Worm (Caenorhabditis elegans) whole organism, L1 larva: ENCODE results near the gene ufd-1.

Experiments
- C04F5.9 ChIP-seq: sonication (generic microtip); optimal IDR thresholded peaks from 2 replicates; lab custom pipeline; 2016; ENCODE audit warnings: missing genetic modification characterization, missing compliant biosample characterization
- C34B4.2 ChIP-seq: sonication (generic microtip); optimal IDR thresholded peaks from 2 replicates; lab custom pipeline; 2017; ENCODE audit warnings: mild to moderate bottlenecking, missing genetic modification characterization, missing compliant biosample characterization
- Y116A8C.19 ChIP-seq: sonication (generic microtip); optimal IDR thresholded peaks from 2 replicates; lab custom pipeline; 2016; ENCODE audit warnings: missing compliant biosample characterization, missing genetic modification characterization, borderline replicate concordance
- alr-1 ChIP-seq: fragments of 200-800 bp; sonication (Bioruptor generic); optimal IDR thresholded peaks from 2 replicates; lab custom pipeline; 2018; ENCODE audit warnings: borderline replicate concordance, mild to moderate bottlenecking, missing genetic modification characterization, missing compliant biosample characterization
- aly-2 ChIP-seq: fragments of 150-350 bp; optimal IDR thresholded peaks from 2 replicates; lab custom pipeline; 2014; ENCODE audit warnings: missing biosample characterization, missing genetic modification characterization
- ama-1 ChIP-seq: fragments of 150-350 bp; optimal IDR thresholded peaks from 2 replicates; lab custom pipeline; 2014
- blmp-1 ChIP-seq: fragments of 150-350 bp; optimal IDR thresholded peaks from 2 replicates; lab custom pipeline; 2014; ENCODE audit warnings: missing biosample characterization, missing genetic modification characterization
- ceh-82 ChIP-seq, 3 experiments: fragments of 150-350 bp in 1 of 3; sonication (generic microtip) in 2 of 3; optimal IDR thresholded peaks; 2 replicates each; lab custom pipeline; 2014 to 2017; ENCODE audit warnings: missing biosample characterization in 3 of 3, missing genetic modification characterization in 3 of 3
- ceh-88 ChIP-seq: fragments of 200-800 bp; sonication (Bioruptor generic); IDR thresholded peaks from 2 replicates; pipeline ENCODE4 v1.3.6; 2022; ENCODE audit warnings: missing genetic modification characterization, missing compliant biosample characterization
- ceh-90 ChIP-seq: sonication (generic microtip); optimal IDR thresholded peaks from 2 replicates; lab custom pipeline; 2016; ENCODE audit warnings: missing genetic modification characterization, missing compliant biosample characterization
- ces-1 ChIP-seq: fragments of 150-350 bp; optimal IDR thresholded peaks from 2 replicates; lab custom pipeline; 2014; ENCODE audit warnings: missing biosample characterization, missing genetic modification reagents, missing genetic modification characterization
- dpl-1 ChIP-seq, 3 experiments: fragments of 150-350 bp in 2 of 3; sonication (generic microtip) in 1 of 3; optimal IDR thresholded peaks; 2 replicates each; lab custom pipeline; 2014 to 2017; ENCODE audit warnings: missing biosample characterization in 3 of 3, missing genetic modification characterization in 3 of 3, missing genetic modification reagents in 3 of 3
- dsc-1 ChIP-seq: sonication (generic microtip); optimal IDR thresholded peaks from 2 replicates; lab custom pipeline; 2016; ENCODE audit warnings: mild to moderate bottlenecking, missing genetic modification characterization, missing compliant biosample characterization
- egl-13 ChIP-seq: sonication (generic microtip); optimal IDR thresholded peaks from 2 replicates; lab custom pipeline; 2016; ENCODE audit warnings: missing genotype, missing genetic modification reagents, missing genetic modification characterization, missing compliant biosample characterization
- egl-27 ChIP-seq, 2 experiments: fragments of 150-350 bp in 1 of 2; sonication (generic microtip); optimal IDR thresholded peaks; 3 replicates each; lab custom pipeline; 2017 to 2018; ENCODE audit warnings: missing biosample characterization in 2 of 2, missing genetic modification characterization in 2 of 2, missing genetic modification reagents in 2 of 2
- elt-2 ChIP-seq: sonication (generic microtip); optimal IDR thresholded peaks from 2 replicates; lab custom pipeline; 2016; ENCODE audit warnings: missing genetic modification characterization, mild to moderate bottlenecking, inconsistent platforms, missing compliant biosample characterization, missing genetic modification reagents
- elt-3 ChIP-seq, 6 experiments: fragments of 150-350 bp in 1 of 6; sonication (generic microtip); optimal IDR thresholded peaks; 2 replicates each; lab custom pipeline; 2017 to 2018; ENCODE audit warnings: missing biosample characterization in 6 of 6, missing genetic modification characterization in 6 of 6, inconsistent platforms in 1 of 6
- ets-5 ChIP-seq: fragments of 200-800 bp; sonication (Bioruptor generic); IDR thresholded peaks from 2 replicates; pipeline ENCODE4 v1.3.6; 2022; ENCODE audit warnings: missing genetic modification characterization, missing compliant biosample characterization
- fkh-4 ChIP-seq: sonication (generic microtip); optimal IDR thresholded peaks from 2 replicates; lab custom pipeline; 2016; ENCODE audit warnings: missing compliant biosample characterization, missing genetic modification characterization, borderline replicate concordance
- fkh-8 ChIP-seq: sonication (generic microtip); optimal IDR thresholded peaks from 2 replicates; lab custom pipeline; 2016; ENCODE audit warnings: mild to moderate bottlenecking, missing genetic modification characterization, missing compliant biosample characterization
- fos-1 ChIP-seq: fragments of 150-350 bp; optimal IDR thresholded peaks from 2 replicates; lab custom pipeline; 2014; ENCODE audit warnings: missing biosample characterization, missing genetic modification characterization
- isw-1 ChIP-seq: fragments of 200-800 bp; sonication (Bioruptor generic); IDR thresholded peaks from 2 replicates; pipeline ENCODE4 v1.3.6; 2022; ENCODE audit warnings: missing genetic modification characterization, missing compliant biosample characterization
- jun-1 ChIP-seq: fragments of 150-350 bp; optimal IDR thresholded peaks from 2 replicates; lab custom pipeline; 2014; ENCODE audit warnings: missing biosample characterization, missing genetic modification reagents, missing genetic modification characterization
- lin-13 ChIP-seq: fragments of 150-350 bp; optimal IDR thresholded peaks from 2 replicates; lab custom pipeline; 2014; ENCODE audit warnings: missing biosample characterization, missing genetic modification reagents, missing genetic modification characterization
- lin-14 ChIP-seq: fragments of 200-800 bp; sonication (Bioruptor generic); optimal IDR thresholded peaks from 2 replicates; lab custom pipeline; 2018; ENCODE audit warnings: mild to moderate bottlenecking, missing genetic modification characterization, moderate library complexity, missing compliant biosample characterization
- lin-15B ChIP-seq: fragments of 150-350 bp; sonication (generic microtip); optimal IDR thresholded peaks from 3 replicates; lab custom pipeline; 2014; ENCODE audit warnings: missing biosample characterization, missing genetic modification characterization
- lir-3 ChIP-seq: sonication (generic microtip); optimal IDR thresholded peaks from 2 replicates; lab custom pipeline; 2016; ENCODE audit warnings: mild to moderate bottlenecking, missing genetic modification characterization, moderate library complexity, missing compliant biosample characterization; ENCODE audit not compliant: poor library complexity
- lsy-2 ChIP-seq, 2 experiments: fragments of 150-350 bp; optimal IDR thresholded peaks; 2 replicates each; lab custom pipeline; 2014; ENCODE audit warnings: missing biosample characterization in 2 of 2, missing genetic modification characterization in 2 of 2
- mdl-1 ChIP-seq, 2 experiments: fragments of 150-350 bp; optimal IDR thresholded peaks; 2 replicates each; lab custom pipeline; 2014 to 2017; ENCODE audit warnings: missing biosample characterization in 2 of 2, missing genetic modification characterization in 2 of 2, inconsistent platforms in 1 of 2
- mef-2 ChIP-seq: fragments of 150-350 bp; optimal IDR thresholded peaks from 2 replicates; lab custom pipeline; 2014; ENCODE audit warnings: missing biosample characterization, missing genetic modification characterization
- mep-1 ChIP-seq: fragments of 150-350 bp; optimal IDR thresholded peaks from 2 replicates; lab custom pipeline; 2014; ENCODE audit warnings: missing biosample characterization, missing genetic modification characterization
- nhr-11 ChIP-seq: fragments of 150-350 bp; optimal IDR thresholded peaks from 2 replicates; lab custom pipeline; 2014; ENCODE audit warnings: missing biosample characterization, missing genetic modification characterization
- nhr-12 ChIP-seq: sonication (generic microtip); optimal IDR thresholded peaks from 2 replicates; lab custom pipeline; 2017; ENCODE audit warnings: missing biosample characterization, missing genetic modification characterization
- nhr-71 ChIP-seq: sonication (generic microtip); optimal IDR thresholded peaks from 2 replicates; lab custom pipeline; 2016; ENCODE audit warnings: mild to moderate bottlenecking, missing genetic modification characterization, moderate library complexity, missing compliant biosample characterization
- nhr-76 ChIP-seq: sonication (generic microtip); optimal IDR thresholded peaks from 2 replicates; lab custom pipeline; 2017; ENCODE audit warnings: missing biosample characterization, missing genetic modification characterization
- nhr-77 ChIP-seq: fragments of 150-350 bp; optimal IDR thresholded peaks from 2 replicates; lab custom pipeline; 2014; ENCODE audit warnings: missing biosample characterization, missing genetic modification characterization
- pag-3 ChIP-seq: sonication (generic microtip); optimal IDR thresholded peaks from 2 replicates; lab custom pipeline; 2017; ENCODE audit warnings: missing genetic modification characterization, mild to moderate bottlenecking, missing compliant biosample characterization, antibody characterized with exemption, borderline replicate concordance; ENCODE audit not compliant: insufficient read depth
- pax-3 ChIP-seq: fragments of 200-800 bp; sonication (Bioruptor generic); optimal IDR thresholded peaks from 2 replicates; lab custom pipeline; 2018; ENCODE audit warnings: mild to moderate bottlenecking, missing genetic modification characterization, moderate library complexity, missing compliant biosample characterization
- pqm-1 ChIP-seq: sonication (generic microtip); optimal IDR thresholded peaks from 3 replicates; lab custom pipeline; 2017; ENCODE audit warnings: missing biosample characterization, missing genetic modification characterization
- sptf-1 ChIP-seq: fragments of 150-350 bp; optimal IDR thresholded peaks from 2 replicates; lab custom pipeline; 2014; ENCODE audit warnings: missing biosample characterization, missing genetic modification characterization
- swsn-7 ChIP-seq: sonication (generic microtip); optimal IDR thresholded peaks from 2 replicates; lab custom pipeline; 2016; ENCODE audit warnings: missing genetic modification characterization, missing compliant biosample characterization
- tbx-2 ChIP-seq: sonication (generic microtip); optimal IDR thresholded peaks from 2 replicates; lab custom pipeline; 2016; ENCODE audit warnings: missing genetic modification characterization, missing compliant biosample characterization
- tlp-1 ChIP-seq: fragments of 150-350 bp; optimal IDR thresholded peaks from 2 replicates; lab custom pipeline; 2014; ENCODE audit warnings: missing biosample characterization, missing genetic modification characterization
- unc-30 ChIP-seq: sonication (generic microtip); optimal IDR thresholded peaks from 2 replicates; lab custom pipeline; 2017; ENCODE audit warnings: missing biosample characterization, missing genetic modification characterization
- unc-98 ChIP-seq: fragments of 200-800 bp; sonication (Bioruptor generic); IDR thresholded peaks from 2 replicates; pipeline ENCODE4 v1.3.6; 2022; ENCODE audit warnings: missing genetic modification characterization, missing compliant biosample characterization
- zip-4 ChIP-seq: fragments of 200-800 bp; sonication (Bioruptor generic); optimal IDR thresholded peaks from 2 replicates; lab custom pipeline; 2018; ENCODE audit warnings: mild to moderate bottlenecking, missing genetic modification characterization, moderate library complexity, missing compliant biosample characterization
- ztf-11 ChIP-seq, 2 experiments: sonication (generic microtip); optimal IDR thresholded peaks; 2 replicates each; lab custom pipeline; 2016 to 2017; ENCODE audit warnings: missing genetic modification characterization in 2 of 2, missing biosample characterization in 1 of 2, missing compliant biosample characterization in 1 of 2
- ztf-4 ChIP-seq: fragments of 150-350 bp; optimal IDR thresholded peaks from 2 replicates; lab custom pipeline; 2014; ENCODE audit warnings: missing biosample characterization, missing genetic modification characterization

ufd-1 gene

DNA sequence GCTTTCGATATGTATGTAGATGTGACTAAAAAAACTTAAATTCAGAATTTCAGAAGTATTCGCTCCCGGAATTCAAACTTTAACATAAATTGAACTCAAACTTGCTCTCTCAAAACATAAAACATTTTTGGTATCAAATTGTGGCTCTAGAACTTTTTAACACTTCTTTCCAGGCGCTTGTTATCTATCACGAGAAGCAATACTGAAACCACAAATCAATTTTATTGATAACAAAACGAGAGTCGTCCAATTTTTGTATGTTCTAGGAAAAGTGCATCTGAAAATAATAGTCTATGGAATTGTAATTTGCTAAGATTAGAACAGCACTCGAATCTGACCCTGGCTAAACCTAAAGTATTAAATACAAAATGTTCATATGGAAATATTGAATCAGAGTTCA, 48.2 kb upstream of the ufd-1 start:
- TF ChIP-seq elt-2 (tag; lab: Kevin White, UChicago): peak; percentile 54
- no peak for TF ChIP-seq aly-2 (tag; lab: Kevin White, UChicago)

DNA sequence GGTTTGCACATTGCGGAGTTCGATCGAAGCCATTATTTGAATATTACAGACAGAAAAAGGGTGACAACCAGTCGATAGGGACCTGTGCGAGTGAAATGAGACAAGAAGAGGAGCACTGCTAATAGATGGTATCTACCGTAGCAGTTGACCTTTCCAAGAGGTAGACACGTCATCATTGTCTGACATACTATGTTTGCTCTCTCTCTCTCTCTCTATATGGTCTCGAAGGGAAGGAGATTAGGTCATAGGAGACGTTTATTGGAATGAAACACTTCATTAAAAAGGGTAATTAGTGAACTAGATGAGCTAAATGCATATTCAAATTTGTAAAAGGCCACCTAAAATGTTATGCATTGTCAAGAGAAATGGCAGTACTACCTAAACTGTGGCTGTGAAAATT, 45.3 kb upstream of the ufd-1 start, which contains the start of gene atz-1:
Gene atz-1 (minus strand): TSS at position 101 of the 400 bp plus-strand sequence.
- TF ChIP-seq ztf-4 (no peak), nhr-11 (tag; lab: Kevin White, UChicago) (no peak), isw-1 (GFP tag; lab: Robert Waterston, UW) (no peak), lin-14 (GFP tag; lab: Kevin White, UChicago) (no peak), tbx-2 (tag; lab: Kevin White, UChicago) (no peak), elt-3 (tag; optimal IDR thresholded peaks at IDR 0.05; lab: Kevin White, UChicago) (no peak), tlp-1 (no peak), nhr-12 (tag; lab: Kevin White, UChicago) (no peak)

ce11 chrIV:12371879-12372278, 41.2 kb upstream of the ufd-1 start, which contains the start of gene wdr-46:
Gene wdr-46, plus strand, starts transcription at chrIV:12372253.
- TF ChIP-seq C04F5.9 (tag; lab: Kevin White, UChicago) (peak; percentile 73), ets-5 (no peak), lsy-2 (tag; optimal IDR thresholded peaks at IDR 0.05; lab: Kevin White, UChicago) (peak; percentile 100), lin-13 (GFP tag; lab: Kevin White, UChicago) (peak; percentile 68), pqm-1 (no peak), alr-1 (no peak), unc-30 (no peak), egl-13 (tag; lab: Kevin White, UChicago) (peak; percentile 78), ceh-88 (GFP tag; lab: Robert Waterston, UW) (peak; percentile 63), zip-4 (GFP tag; lab: Kevin White, UChicago) (peak; percentile 57), pax-3 (peak; percentile 59), lir-3 (tag; lab: Kevin White, UChicago) (peak; percentile 54), ama-1 (lab: Kevin White, UChicago) (peak; percentile 10), ceh-82 (tag; optimal IDR thresholded peaks at IDR 0.05; lab: Kevin White, UChicago) (peak; percentile 84 to 89 (median 87)), nhr-71 (tag; lab: Kevin White, UChicago) (peak; percentile 91), isw-1 (GFP tag; lab: Robert Waterston, UW) (peak; percentile 88), unc-98 (peak; percentile 11; the same call in 1 of the 2 replicates), egl-27 (tag; optimal IDR thresholded peaks at IDR 0.05; lab: Kevin White, UChicago) (no peak), dpl-1 (GFP tag; optimal IDR thresholded peaks at IDR 0.05; lab: Kevin White, UChicago) (peak; percentile 98 to 99 (median 99)), fos-1 (peak; percentile 84), ztf-11 (tag; optimal IDR thresholded peaks at IDR 0.05; lab: Kevin White, UChicago) (peak in 1 of 2 experiments; percentile 68), fkh-4 (tag; lab: Kevin White, UChicago) (peak; percentile 42), nhr-76 (no peak), aly-2 (tag; lab: Kevin White, UChicago) (peak; percentile 72), nhr-77 (tag; lab: Kevin White, UChicago) (peak; percentile 60), mdl-1 (tag; optimal IDR thresholded peaks at IDR 0.05; lab: Kevin White, UChicago) (peak in 1 of 2 experiments; percentile 79), C34B4.2 (tag; lab: Kevin White, UChicago) (no peak), dsc-1 (peak; percentile 91), ceh-90 (tag; lab: Kevin White, UChicago) (peak; percentile 47), blmp-1 (no peak), lin-14 (GFP tag; lab: Kevin White, UChicago) (peak; percentile 82), pag-3 (tag; lab: Kevin White, UChicago) (no peak), sptf-1 (tag; lab: Kevin White, UChicago) (no peak), ces-1 (GFP tag; lab: Kevin White, UChicago) (no peak), Y116A8C.19 (no peak), tbx-2 (tag; lab: Kevin White, UChicago) (peak; percentile 89), mep-1 (tag; lab: Kevin White, UChicago) (peak; percentile 93), jun-1 (tag; lab: Kevin White, UChicago) (peak; percentile 83), swsn-7 (tag; lab: Kevin White, UChicago) (peak; percentile 87), mef-2 (tag; lab: Kevin White, UChicago) (no peak), elt-2 (tag; lab: Kevin White, UChicago) (no peak), lin-15B (tag; lab: Kevin White, UChicago) (peak; percentile 71), fkh-8 (tag; lab: Kevin White, UChicago) (peak; percentile 65)
